Fruit fly (Drosophila melanogaster): ENCODE measurements around the gene CG5653.

Gene CG5653

dm6 chr3L:8978678-8979413 is 12.7 kb upstream of the CG5653 start (continued):
- TF ChIP-seq CG17361 (GFP tag; IDR thresholded peaks at IDR 0.05): no peak; the same call in 2 of the 3 replicates
- TF ChIP-seq CG8388 (GFP tag; optimal IDR thresholded peaks at IDR 0.05): peak; percentile 5
- no peak for TF ChIP-seq gsb (GFP tag; IDR thresholded peaks at IDR 0.05)
- no peak for TF ChIP-seq ems (GFP tag; optimal IDR thresholded peaks at IDR 0.05)
- TF ChIP-seq chn (GFP tag; optimal IDR thresholded peaks at IDR 0.05): no peak
- no peak for TF ChIP-seq CG31224 (GFP tag; IDR thresholded peaks at IDR 0.05)
- TF ChIP-seq Hr78 (GFP tag; optimal IDR thresholded peaks at IDR 0.05): peak in 1 of 2 experiments; percentile 99
- 0 out of 2 replicates have a peak, but pooled peaks have one; percentile 16 for TF ChIP-seq CG4404 (GFP tag; IDR thresholded peaks at IDR 0.05)
- no peak for TF ChIP-seq ind (GFP tag; optimal IDR thresholded peaks at IDR 0.05)
- no peak for TF ChIP-seq yki (optimal IDR thresholded peaks at IDR 0.05)
- TF ChIP-seq Myb (GFP tag; optimal IDR thresholded peaks at IDR 0.05): no peak
- TF ChIP-seq CG10979 (tag; optimal IDR thresholded peaks at IDR 0.05): no peak
- TF ChIP-seq Vsx1 (GFP tag; optimal IDR thresholded peaks at IDR 0.05): no peak
- no peak for TF ChIP-seq pum (GFP tag; optimal IDR thresholded peaks at IDR 0.05)
- no peak for TF ChIP-seq CG7987 (GFP tag; optimal IDR thresholded peaks at IDR 0.05)
- no peak for TF ChIP-seq CG9817 (tag; optimal IDR thresholded peaks at IDR 0.05)
- TF ChIP-seq CG6854 (GFP tag; optimal IDR thresholded peaks at IDR 0.05): no peak
- no peak for TF ChIP-seq CG3065 (GFP tag; optimal IDR thresholded peaks at IDR 0.05)
- TF ChIP-seq H15 (GFP tag; IDR thresholded peaks at IDR 0.05): no peak
- TF ChIP-seq ham (GFP tag; IDR thresholded peaks at IDR 0.05): no peak
- no peak for TF ChIP-seq CG18476 (GFP tag; optimal IDR thresholded peaks at IDR 0.05)
- no peak for TF ChIP-seq CHES-1-like (GFP tag; optimal IDR thresholded peaks at IDR 0.05)
- TF ChIP-seq Atf-2 (GFP tag; optimal IDR thresholded peaks at IDR 0.05): no peak
- no peak for TF ChIP-seq CG12104 (GFP tag; optimal IDR thresholded peaks at IDR 0.05)
- TF ChIP-seq Bdp1 (GFP tag; optimal IDR thresholded peaks at IDR 0.05): no peak
- TF ChIP-seq CG14050 (GFP tag; IDR thresholded peaks at IDR 0.05): no peak; the same call in 2 of the 3 replicates
- no peak for TF ChIP-seq fd64A (GFP tag; optimal IDR thresholded peaks at IDR 0.05)
- TF ChIP-seq cas (GFP tag; IDR thresholded peaks at IDR 0.05): no peak
- TF ChIP-seq CG11456 (GFP tag; IDR thresholded peaks at IDR 0.05): no peak
- TF ChIP-seq CG14441 (GFP tag; IDR thresholded peaks at IDR 0.05): peak; percentile 42; the same call in 1 of the 2 replicates
- TF ChIP-seq gcm2 (GFP tag; optimal IDR thresholded peaks at IDR 0.05): no peak
- no peak for TF ChIP-seq CG2120 (GFP tag; optimal IDR thresholded peaks at IDR 0.05)
- TF ChIP-seq croc (GFP tag; conservative IDR thresholded peaks at IDR 0.05): no peak
- TF ChIP-seq Bgb (GFP tag; IDR thresholded peaks at IDR 0.05; ENCODE audit: partially characterized antibody): no peak
- TF ChIP-seq CG4617 (GFP tag; optimal IDR thresholded peaks at IDR 0.05; ENCODE audit: borderline replicate concordance): no peak
- TF ChIP-seq Hmr (GFP tag; optimal IDR thresholded peaks at IDR 0.05): no peak
- no peak for TF ChIP-seq Kr (GFP tag; optimal IDR thresholded peaks at IDR 0.05)
- TF ChIP-seq Ets65A (GFP tag): peak; percentile 9
- no peak for TF ChIP-seq CG3847 (GFP tag; IDR thresholded peaks at IDR 0.05)
- TF ChIP-seq CG16815 (GFP tag; optimal IDR thresholded peaks at IDR 0.05): no peak
- TF ChIP-seq CG8924 (tag; optimal IDR thresholded peaks at IDR 0.05): no peak
- TF ChIP-seq disco-r (GFP tag; optimal IDR thresholded peaks at IDR 0.05): no peak
- no peak for TF ChIP-seq en (GFP tag; optimal IDR thresholded peaks at IDR 0.05)
- TF ChIP-seq ken (GFP tag; IDR thresholded peaks at IDR 0.05): no peak
- TF ChIP-seq vfl (GFP tag; optimal IDR thresholded peaks at IDR 0.05): no peak
- no peak for TF ChIP-seq CG2678 (tag; optimal IDR thresholded peaks at IDR 0.05)
- no peak for TF ChIP-seq danr (GFP tag; IDR thresholded peaks at IDR 0.05)
- peak; percentile 7 for TF ChIP-seq phol (tag; optimal IDR thresholded peaks at IDR 0.05)
- TF ChIP-seq CG2712 (tag; optimal IDR thresholded peaks at IDR 0.05): peak; percentile 51
- TF ChIP-seq zen2 (GFP tag; IDR thresholded peaks at IDR 0.05; ENCODE audit: partially characterized antibody): peak; percentile 17; the same call in 1 of the 3 replicates
- no peak for TF ChIP-seq luna (GFP tag; optimal IDR thresholded peaks at IDR 0.05)
